Worm (Caenorhabditis elegans): ENCODE results near the gene fbxa-160.

DNA sequence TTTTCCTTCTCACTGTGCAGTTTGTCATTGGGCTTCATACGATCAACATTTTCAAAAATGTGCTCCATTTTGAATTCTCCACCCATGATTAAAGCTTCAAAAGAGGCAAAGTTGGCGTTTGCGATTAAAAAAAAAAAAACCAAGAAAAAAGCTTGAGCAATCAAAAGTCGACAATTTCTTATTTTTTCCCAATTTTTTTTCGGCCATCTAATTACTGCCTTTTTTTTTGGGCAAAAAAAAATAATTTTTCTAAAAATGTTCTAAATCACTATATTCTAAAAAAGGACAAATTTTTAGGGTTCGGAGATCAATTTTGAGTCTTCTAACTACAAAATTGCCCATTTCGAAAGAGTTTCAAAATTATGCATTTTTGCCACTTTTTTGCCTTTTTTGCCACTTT is 48.4 kb downstream of the fbxa-160 start, which contains the start of gene K05F6.10:
- TF ChIP-seq med-1 (GFP tag; optimal IDR thresholded peaks at IDR 0.05; ENCODE audit: insufficient read depth): no peak
- TF ChIP-seq cog-1 (tag; optimal IDR thresholded peaks at IDR 0.05): no peak
- TF ChIP-seq ztf-29 (GFP tag; IDR thresholded peaks at IDR 0.05): no peak
- TF ChIP-seq ztf-23 (GFP tag; IDR thresholded peaks at IDR 0.05): no peak
- TF ChIP-seq tab-1 (GFP tag; IDR thresholded peaks at IDR 0.05): no peak
- no peak for TF ChIP-seq klf-2 (GFP tag; conservative IDR thresholded peaks at IDR 0.05)
- no peak for TF ChIP-seq flt-1 (GFP tag; IDR thresholded peaks at IDR 0.05)
